Fruit fly (Drosophila melanogaster) whole organism: Measurements from ENCODE around the gene Cht7.

Experiments used
- Dll ChIP-seq: fragments of >200 bp; optimal IDR thresholded peaks from 2 replicates; lab custom pipeline; 2017
- EcR ChIP-seq, 2 experiments: fragments of >200 bp; optimal IDR thresholded peaks; 2 replicates each; lab custom pipeline; 2017; ENCODE audit warnings: missing biosample characterization in 2 of 2, missing genetic modification characterization in 2 of 2, missing genetic modification reagents in 2 of 2
- pan ChIP-seq: fragments of >200 bp; optimal IDR thresholded peaks from 2 replicates; lab custom pipeline; 2017
- psq ChIP-seq: fragments of >200 bp; optimal IDR thresholded peaks from 2 replicates; lab custom pipeline; 2017
- usp ChIP-seq: fragments of >200 bp; optimal IDR thresholded peaks from 2 replicates; lab custom pipeline; 2017; ENCODE audit warnings: missing biosample characterization, missing genetic modification characterization, mixed read lengths

DNA sequence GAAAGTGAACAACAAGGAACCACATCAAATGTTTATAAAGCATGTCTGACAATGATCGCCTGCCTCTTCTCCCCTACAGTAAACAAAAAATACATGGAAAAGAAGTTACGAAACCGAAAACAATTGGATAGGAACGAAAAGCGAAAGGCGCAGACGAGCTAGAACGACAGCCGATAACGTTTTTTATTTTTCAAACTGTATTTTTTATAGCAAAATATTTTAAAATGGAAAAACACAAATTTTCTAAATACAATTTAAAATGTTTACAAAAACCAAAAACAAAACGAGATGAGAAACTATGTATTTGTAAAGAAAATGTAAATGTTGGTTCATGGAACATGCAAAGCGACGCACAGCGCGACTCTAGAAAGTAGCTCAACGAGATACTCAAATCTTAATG lies 17.7 kb downstream of the Cht7 start:
- no peak for TF ChIP-seq usp (GFP tag; lab: Kevin White, UChicago)
- no peak for TF ChIP-seq EcR (GFP tag; optimal IDR thresholded peaks at IDR 0.05; lab: Kevin White, UChicago)
- no peak for TF ChIP-seq psq (lab: Kevin White, UChicago)
- no peak for TF ChIP-seq pan (lab: Kevin White, UChicago)
- no peak for TF ChIP-seq Dll (lab: Kevin White, UChicago)
